Fruit fly (Drosophila melanogaster) whole organism, embryonic: ENCODE data around the gene Nin.
A peak's percentile ranks its signal among the peaks of the same experiment; 100 is the strongest.

Source experiments
- ATbp ChIP-seq: fragments of 200-800 bp; sonication (Bioruptor generic); optimal IDR thresholded peaks from 2 replicates; lab custom pipeline; 2017; ENCODE audit warnings: missing biosample characterization, mild to moderate bottlenecking, missing genetic modification characterization, missing genetic modification reagents
- Atf6 ChIP-seq: fragments of 200-800 bp; sonication (Bioruptor generic); IDR thresholded peaks from 2 replicates; pipeline ENCODE4 v1.3.6; 2022; ENCODE audit warnings: missing biosample characterization, missing genetic modification characterization
- CG12104 ChIP-seq: fragments of 200-800 bp; sonication (Bioruptor generic); optimal IDR thresholded peaks from 3 replicates; lab custom pipeline; 2016; ENCODE audit warnings: missing biosample characterization, missing genetic modification characterization
- CG12744 ChIP-seq: fragments of 200-800 bp; sonication (Bioruptor generic); optimal IDR thresholded peaks from 2 replicates; lab custom pipeline; 2016; ENCODE audit warnings: missing biosample characterization, missing genetic modification characterization
- CG14710 ChIP-seq: fragments of 200-800 bp; sonication (Bioruptor generic); optimal IDR thresholded peaks from 3 replicates; lab custom pipeline; 2019; ENCODE audit warnings: missing biosample characterization, mild to moderate bottlenecking, missing genetic modification characterization, moderate library complexity
- CG15479 ChIP-seq: fragments of 200-800 bp; sonication (Bioruptor generic); optimal IDR thresholded peaks from 3 replicates; lab custom pipeline; 2019; ENCODE audit warnings: missing biosample characterization, mild to moderate bottlenecking, missing genetic modification characterization, moderate library complexity
- CG15514 ChIP-seq: fragments of 200-800 bp; sonication (Bioruptor generic); optimal IDR thresholded peaks from 3 replicates; lab custom pipeline; 2017; ENCODE audit warnings: missing biosample characterization, missing genetic modification characterization, mild to moderate bottlenecking, moderate library complexity, missing genetic modification reagents
- CG1647 ChIP-seq: fragments of 200-800 bp; sonication (Bioruptor generic); optimal IDR thresholded peaks from 3 replicates; lab custom pipeline; 2016; ENCODE audit warnings: missing biosample characterization, missing genetic modification characterization
- CG1832 ChIP-seq: fragments of 200-800 bp; sonication (Bioruptor generic); optimal IDR thresholded peaks from 2 replicates; lab custom pipeline; 2017; ENCODE audit warnings: missing biosample characterization, mild to moderate bottlenecking, missing genetic modification characterization, inconsistent platforms
- CG31224 ChIP-seq: fragments of 200-800 bp; sonication (Bioruptor generic); IDR thresholded peaks from 2 replicates; pipeline ENCODE4 v1.3.6; 2022; ENCODE audit warnings: missing biosample characterization, missing genetic modification characterization
- CG4328 ChIP-seq: fragments of 200-800 bp; sonication (Bioruptor generic); optimal IDR thresholded peaks from 3 replicates; lab custom pipeline; 2017; ENCODE audit warnings: missing biosample characterization, missing genetic modification reagents, missing genetic modification characterization
- CG4360 ChIP-seq: fragments of 200-800 bp; sonication (Bioruptor generic); IDR thresholded peaks from 2 replicates; pipeline ENCODE4 v1.3.6; 2022; ENCODE audit warnings: missing biosample characterization, missing genetic modification characterization
- CG4820 ChIP-seq: fragments of 200-800 bp; sonication (Bioruptor generic); optimal IDR thresholded peaks from 3 replicates; lab custom pipeline; 2016; ENCODE audit warnings: missing biosample characterization, missing genetic modification characterization
- CG6654 ChIP-seq: fragments of 200-800 bp; sonication (Bioruptor generic); optimal IDR thresholded peaks from 2 replicates; lab custom pipeline; 2017; ENCODE audit warnings: missing biosample characterization, mild to moderate bottlenecking, missing genetic modification characterization
- CG7372 ChIP-seq: fragments of 200-800 bp; sonication (Bioruptor generic); IDR thresholded peaks from 2 replicates; pipeline ENCODE4 v1.3.6; 2022; ENCODE audit warnings: missing biosample characterization, missing genetic modification characterization
- CG7556 ChIP-seq: fragments of 200-800 bp; sonication (Bioruptor generic); optimal IDR thresholded peaks from 2 replicates; lab custom pipeline; 2017; ENCODE audit warnings: missing biosample characterization, mild to moderate bottlenecking, missing genetic modification characterization
- CG8359 ChIP-seq: fragments of 200-800 bp; sonication (Bioruptor generic); optimal IDR thresholded peaks from 2 replicates; lab custom pipeline; 2017; ENCODE audit warnings: missing biosample characterization, mild to moderate bottlenecking, missing genetic modification characterization, borderline replicate concordance
- CG9876 ChIP-seq: fragments of 200-800 bp; sonication (Bioruptor generic); optimal IDR thresholded peaks from 2 replicates; lab custom pipeline; 2016; ENCODE audit warnings: missing biosample characterization, missing genetic modification characterization
- Doc3 ChIP-seq: fragments of 200-800 bp; sonication (Bioruptor generic); IDR thresholded peaks from 3 replicates; pipeline ENCODE4 v1.3.6; 2022; ENCODE audit warnings: missing biosample characterization, missing genetic modification characterization; ENCODE audit not compliant: partially characterized antibody
- H2.0 ChIP-seq: fragments of 200-800 bp; sonication (Bioruptor generic); IDR thresholded peaks from 2 replicates; pipeline ENCODE4 v1.3.6; 2022; ENCODE audit warnings: missing biosample characterization, missing genetic modification characterization
- HLH3B ChIP-seq: fragments of 200-800 bp; sonication (Bioruptor generic); IDR thresholded peaks from 2 replicates; pipeline ENCODE4 v1.3.6; 2022; ENCODE audit warnings: missing biosample characterization, missing genetic modification characterization
- Hand ChIP-seq: fragments of 200-800 bp; sonication (Bioruptor generic); optimal IDR thresholded peaks from 2 replicates; lab custom pipeline; 2017; ENCODE audit warnings: mild to moderate bottlenecking, missing biosample characterization, missing genetic modification reagents, missing genetic modification characterization
- MBD-R2 ChIP-seq: fragments of 200-800 bp; sonication (Bioruptor generic); IDR thresholded peaks from 2 replicates; pipeline ENCODE4 v1.3.6; 2022; ENCODE audit warnings: missing biosample characterization, missing genetic modification characterization
- Max ChIP-seq: fragments of 200-800 bp; sonication (Bioruptor generic); optimal IDR thresholded peaks from 2 replicates; lab custom pipeline; 2016; ENCODE audit warnings: missing biosample characterization, mild to moderate bottlenecking, missing genetic modification characterization
- Mrtf ChIP-seq: fragments of 200-800 bp; sonication (Bioruptor generic); IDR thresholded peaks from 3 replicates; pipeline ENCODE4 v1.3.6; 2022; ENCODE audit warnings: missing biosample characterization, missing genetic modification characterization
- Myb ChIP-seq: fragments of 200-800 bp; sonication (Bioruptor generic); optimal IDR thresholded peaks from 2 replicates; lab custom pipeline; 2016; ENCODE audit warnings: missing biosample characterization, missing genetic modification characterization
- Opbp ChIP-seq: fragments of 200-800 bp; sonication (Bioruptor generic); IDR thresholded peaks from 3 replicates; pipeline ENCODE4 v1.3.6; 2022; ENCODE audit warnings: missing biosample characterization, missing genetic modification characterization; ENCODE audit not compliant: partially characterized antibody
- Poxn ChIP-seq: fragments of 200-800 bp; sonication (Bioruptor generic); IDR thresholded peaks from 2 replicates; pipeline ENCODE4 v1.3.6; 2022; ENCODE audit warnings: missing biosample characterization, missing genetic modification characterization
- Six4 ChIP-seq: fragments of 200-800 bp; sonication (Bioruptor generic); optimal IDR thresholded peaks from 2 replicates; lab custom pipeline; 2016; ENCODE audit warnings: missing biosample characterization, missing genetic modification characterization
- Sry-δ ChIP-seq: fragments of 200-800 bp; sonication (Bioruptor generic); optimal IDR thresholded peaks from 2 replicates; lab custom pipeline; 2016; ENCODE audit warnings: missing biosample characterization, missing genetic modification characterization
- ash1 ChIP-seq: fragments of 200-800 bp; sonication (Bioruptor generic); optimal IDR thresholded peaks from 2 replicates; lab custom pipeline; 2018; ENCODE audit warnings: missing biosample characterization, mild to moderate bottlenecking, missing genetic modification characterization
- caup ChIP-seq: fragments of 200-800 bp; sonication (Bioruptor generic); optimal IDR thresholded peaks from 3 replicates; lab custom pipeline; 2017; ENCODE audit warnings: missing biosample characterization, mild to moderate bottlenecking, missing genetic modification characterization, moderate library complexity; ENCODE audit not compliant: severe bottlenecking
- chm ChIP-seq: fragments of 200-800 bp; sonication (Bioruptor generic); IDR thresholded peaks from 2 replicates; pipeline ENCODE4 v1.3.6; 2022; ENCODE audit warnings: missing biosample characterization, missing genetic modification characterization
- ci ChIP-seq: fragments of 200-800 bp; sonication (Bioruptor generic); IDR thresholded peaks from 3 replicates; pipeline ENCODE4 v1.3.6; 2022; ENCODE audit warnings: missing biosample characterization, missing genetic modification characterization
- crol ChIP-seq: fragments of 200-800 bp; sonication (Bioruptor generic); IDR thresholded peaks from 2 replicates; pipeline ENCODE4 v1.3.6; 2022; ENCODE audit warnings: missing biosample characterization, missing genetic modification characterization
- danr ChIP-seq: fragments of 200-800 bp; sonication (Bioruptor generic); IDR thresholded peaks from 2 replicates; pipeline ENCODE4 v1.3.6; 2022; ENCODE audit warnings: missing biosample characterization, missing genetic modification characterization
- emc ChIP-seq: fragments of 200-800 bp; sonication (Bioruptor generic); optimal IDR thresholded peaks from 2 replicates; lab custom pipeline; 2016; ENCODE audit warnings: missing biosample characterization, missing genetic modification characterization
- ewg ChIP-seq: fragments of 200-800 bp; sonication (Bioruptor generic); optimal IDR thresholded peaks from 3 replicates; lab custom pipeline; 2017; ENCODE audit warnings: mild to moderate bottlenecking, missing biosample characterization, missing genetic modification reagents, missing genetic modification characterization
- gsb ChIP-seq: fragments of 200-800 bp; sonication (Bioruptor generic); IDR thresholded peaks from 2 replicates; pipeline ENCODE4 v1.3.6; 2022; ENCODE audit warnings: missing biosample characterization, missing genetic modification characterization
- nerfin-1 ChIP-seq: fragments of 200-800 bp; sonication (Bioruptor generic); optimal IDR thresholded peaks from 3 replicates; lab custom pipeline; 2019; ENCODE audit warnings: missing biosample characterization, mild to moderate bottlenecking, missing genetic modification characterization, moderate library complexity
- nom ChIP-seq: fragments of 200-800 bp; sonication (Bioruptor generic); optimal IDR thresholded peaks from 2 replicates; lab custom pipeline; 2017; ENCODE audit warnings: missing biosample characterization, missing genetic modification characterization, mild to moderate bottlenecking, moderate library complexity, missing genetic modification reagents
- oc ChIP-seq: fragments of 200-800 bp; sonication (Bioruptor generic); optimal IDR thresholded peaks from 2 replicates; lab custom pipeline; 2018; ENCODE audit warnings: missing biosample characterization, mild to moderate bottlenecking, missing genetic modification characterization, moderate library complexity
- ro ChIP-seq: fragments of 200-800 bp; sonication (Bioruptor generic); IDR thresholded peaks from 2 replicates; pipeline ENCODE4 v1.3.6; 2022; ENCODE audit warnings: missing biosample characterization, missing genetic modification characterization
- slou ChIP-seq: fragments of 200-800 bp; sonication (Bioruptor generic); optimal IDR thresholded peaks from 3 replicates; lab custom pipeline; 2016; ENCODE audit warnings: missing biosample characterization, missing genetic modification characterization
- tgo ChIP-seq: fragments of 200-800 bp; sonication (Bioruptor generic); IDR thresholded peaks from 3 replicates; pipeline ENCODE4 v1.3.6; 2022; ENCODE audit warnings: missing biosample characterization, missing genetic modification characterization
- tio ChIP-seq: fragments of 200-800 bp; sonication (Bioruptor generic); optimal IDR thresholded peaks from 2 replicates; lab custom pipeline; 2017; ENCODE audit warnings: missing biosample characterization, missing genetic modification characterization, inconsistent platforms
- tna ChIP-seq: fragments of 200-800 bp; sonication (Bioruptor generic); IDR thresholded peaks from 2 replicates; pipeline ENCODE4 v1.3.6; 2022; ENCODE audit warnings: missing biosample characterization, missing genetic modification characterization; ENCODE audit not compliant: partially characterized antibody
- trem ChIP-seq: fragments of 200-800 bp; optimal IDR thresholded peaks from 3 replicates; lab custom pipeline; 2019; ENCODE audit warnings: missing biosample characterization, mild to moderate bottlenecking, missing genetic modification characterization, moderate library complexity
- twi ChIP-seq: fragments of 200-800 bp; optimal IDR thresholded peaks from 2 replicates; lab custom pipeline; 2019; ENCODE audit warnings: missing biosample characterization, mild to moderate bottlenecking, missing genetic modification characterization, moderate library complexity
- vvl ChIP-seq: fragments of 200-800 bp; sonication (Bioruptor generic); IDR thresholded peaks from 2 replicates; pipeline ENCODE4 v1.3.6; 2022; ENCODE audit warnings: missing biosample characterization, missing genetic modification characterization
- wor ChIP-seq: fragments of 200-800 bp; sonication (Bioruptor generic); IDR thresholded peaks from 2 replicates; pipeline ENCODE4 v1.3.6; 2022; ENCODE audit warnings: missing biosample characterization, missing genetic modification characterization

Gene Nin

DNA sequence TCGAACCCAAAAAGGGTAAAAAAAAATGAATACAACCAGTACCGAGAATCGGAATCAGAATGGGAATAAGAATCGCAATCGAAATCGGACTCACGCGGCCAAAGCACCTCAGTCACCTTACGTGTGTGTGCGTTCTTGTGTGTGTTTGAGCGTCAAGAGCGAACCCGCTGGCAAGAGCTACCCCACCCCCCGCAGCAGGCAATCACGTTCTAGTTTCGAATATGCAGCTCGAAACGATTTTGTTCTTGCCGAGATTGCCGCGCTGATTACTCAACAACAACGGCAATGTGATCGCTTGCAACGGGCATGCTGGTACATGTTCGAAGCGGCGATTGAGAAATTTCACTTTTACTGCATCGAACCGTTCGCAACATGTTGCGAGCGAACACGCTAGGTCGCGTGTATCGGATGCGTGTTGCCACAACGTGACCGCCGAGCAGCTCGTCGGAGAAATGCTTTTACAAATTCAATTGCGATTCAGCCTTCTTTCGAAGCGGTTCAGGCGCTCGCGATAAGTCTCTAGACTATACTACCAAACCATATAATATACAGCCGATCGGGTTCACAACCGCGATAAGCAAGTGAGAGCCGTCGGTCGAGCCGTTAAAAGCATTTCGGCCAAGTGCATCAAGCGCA, 27.0 kb upstream of the Nin start:
- TF ChIP-seq HLH3B (GFP tag; lab: Robert Waterston, UW) = no peak
- no peak for TF ChIP-seq tgo
- TF ChIP-seq Poxn = no peak
- TF ChIP-seq CG4820 (GFP tag; lab: Kevin White, UChicago) = no peak
- no peak for TF ChIP-seq ATbp (GFP tag; lab: Kevin White, UChicago)
- peak; percentile 48 for TF ChIP-seq CG15479 (GFP tag; lab: Kevin White, UChicago)
- no peak for TF ChIP-seq wor (GFP tag; lab: Robert Waterston, UW)
- TF ChIP-seq CG14710 (tag; lab: Kevin White, UChicago) = no peak
- TF ChIP-seq Max (GFP tag; lab: Kevin White, UChicago) = no peak
- peak; percentile 71; the same call in 1 of the 2 replicates for TF ChIP-seq chm (GFP tag; lab: Robert Waterston, UW)
- no peak for TF ChIP-seq CG15514 (GFP tag; lab: Kevin White, UChicago)
- TF ChIP-seq CG8359 = no peak
- no peak for TF ChIP-seq CG12744 (GFP tag; lab: Kevin White, UChicago)
- TF ChIP-seq CG1832 (GFP tag; lab: Kevin White, UChicago) = no peak
- no peak for TF ChIP-seq slou (GFP tag; lab: Kevin White, UChicago)
- peak; percentile 89 for TF ChIP-seq crol
- TF ChIP-seq Six4 (GFP tag; lab: Kevin White, UChicago) = no peak
- TF ChIP-seq nerfin-1 = no peak
- no peak for TF ChIP-seq Mrtf
- no peak for TF ChIP-seq CG1647
- TF ChIP-seq Sry-δ (GFP tag; lab: Kevin White, UChicago) = no peak
- no peak for TF ChIP-seq danr (GFP tag; lab: Robert Waterston, UW)
- TF ChIP-seq CG12104 (GFP tag; lab: Kevin White, UChicago) = no peak
- no peak for TF ChIP-seq tio (GFP tag; lab: Kevin White, UChicago)
- no peak for TF ChIP-seq tna (GFP tag; lab: Robert Waterston, UW)
- TF ChIP-seq CG7372 (GFP tag; lab: Robert Waterston, UW) = no peak
- TF ChIP-seq CG4328 (GFP tag; lab: Kevin White, UChicago) = no peak
- no peak for TF ChIP-seq Doc3 (GFP tag; lab: Robert Waterston, UW)
- no peak for TF ChIP-seq ro (GFP tag; lab: Robert Waterston, UW)
- TF ChIP-seq caup = no peak
- no peak for TF ChIP-seq ewg (GFP tag; lab: Kevin White, UChicago)
- TF ChIP-seq CG9876 (GFP tag; lab: Kevin White, UChicago) = no peak
- no peak for TF ChIP-seq emc
- TF ChIP-seq nom (GFP tag; lab: Kevin White, UChicago) = peak; percentile 58
- TF ChIP-seq ci (GFP tag; lab: Robert Waterston, UW) = peak; percentile 58; the same call in 2 of the 3 replicates
- TF ChIP-seq MBD-R2 = no peak
- no peak for TF ChIP-seq ash1
- no peak for TF ChIP-seq CG7556 (GFP tag; lab: Kevin White, UChicago)
- no peak; the same call in 1 of the 2 replicates for TF ChIP-seq vvl (GFP tag; lab: Robert Waterston, UW)
- TF ChIP-seq oc (tag; lab: Kevin White, UChicago) = peak; percentile 18
- peak; percentile 29; the same call in 1 of the 2 replicates for TF ChIP-seq CG4360 (GFP tag; lab: Robert Waterston, UW)
- peak; percentile 19 for TF ChIP-seq trem
- no peak for TF ChIP-seq CG31224 (GFP tag; lab: Robert Waterston, UW)
- no peak for TF ChIP-seq CG6654 (GFP tag; lab: Kevin White, UChicago)
- TF ChIP-seq twi = no peak
- TF ChIP-seq Opbp (GFP tag; lab: Robert Waterston, UW) = no peak
- TF ChIP-seq gsb (GFP tag; lab: Robert Waterston, UW) = no peak
- no peak for TF ChIP-seq Myb (GFP tag; lab: Kevin White, UChicago)
- TF ChIP-seq Atf6 = no peak
- TF ChIP-seq Hand (GFP tag; lab: Kevin White, UChicago) = no peak
- no peak for TF ChIP-seq H2.0 (GFP tag; lab: Robert Waterston, UW)
